Fruit fly (Drosophila melanogaster): Measurements from ENCODE around the gene CG1737.
A peak's percentile ranks its signal among the peaks of the same experiment; 100 is the strongest.

CG1737 gene

dm6 chrX:11351351-11351750 lies 943 bp downstream of the CG1737 start (continued):
- peak; percentile 92 for TF ChIP-seq pum (GFP tag; optimal IDR thresholded peaks at IDR 0.05)
- peak; percentile 94 for TF ChIP-seq CG7839 (tag; optimal IDR thresholded peaks at IDR 0.05)
- TF ChIP-seq CG3163 (GFP tag; optimal IDR thresholded peaks at IDR 0.05): peak; percentile 74
- no peak for TF ChIP-seq CG17568 (GFP tag; optimal IDR thresholded peaks at IDR 0.05)
- peak; percentile 88 for TF ChIP-seq Taf1 (GFP tag; IDR thresholded peaks at IDR 0.05)
- peak; percentile 97 for TF ChIP-seq Gug (GFP tag; IDR thresholded peaks at IDR 0.05)
- TF ChIP-seq CG17186 (GFP tag; optimal IDR thresholded peaks at IDR 0.05): peak; percentile 65
- peak; percentile 76 for TF ChIP-seq CG12236 (GFP tag; optimal IDR thresholded peaks at IDR 0.05)
- peak; percentile 94 for TF ChIP-seq CG11247 (GFP tag; IDR thresholded peaks at IDR 0.05)
- TF ChIP-seq E2f1 (GFP tag; IDR thresholded peaks at IDR 0.05): peak; percentile 96
- no peak for TF ChIP-seq sc (optimal IDR thresholded peaks at IDR 0.05)
- peak; percentile 74 for TF ChIP-seq sc (GFP tag; optimal IDR thresholded peaks at IDR 0.05)
- no peak for TF ChIP-seq CG7745 (tag; optimal IDR thresholded peaks at IDR 0.05)
- TF ChIP-seq grau (tag; optimal IDR thresholded peaks at IDR 0.05): peak; percentile 99
- TF ChIP-seq CG4617 (GFP tag; optimal IDR thresholded peaks at IDR 0.05; ENCODE audit: borderline replicate concordance): peak; percentile 88
- peak; percentile 89 for TF ChIP-seq Hr3 (GFP tag; optimal IDR thresholded peaks at IDR 0.05)
- peak; percentile 58 for TF ChIP-seq CG4282 (GFP tag; optimal IDR thresholded peaks at IDR 0.05)
- TF ChIP-seq grn (GFP tag; optimal IDR thresholded peaks at IDR 0.05): peak; percentile 34
- TF ChIP-seq ind (GFP tag; optimal IDR thresholded peaks at IDR 0.05): peak; percentile 97
- peak; percentile 92 for TF ChIP-seq gsb (GFP tag; IDR thresholded peaks at IDR 0.05)
- peak in 1 of 2 experiments; percentile 12 for TF ChIP-seq insv (GFP tag; optimal IDR thresholded peaks at IDR 0.05)
- TF ChIP-seq Side (GFP tag; optimal IDR thresholded peaks at IDR 0.05): peak; percentile 93
- TF ChIP-seq Tbp (GFP tag; optimal IDR thresholded peaks at IDR 0.05): no peak
- no peak for TF ChIP-seq sna (GFP tag; IDR thresholded peaks at IDR 0.05; ENCODE audit: partially characterized antibody)
- TF ChIP-seq Hr51 (GFP tag; optimal IDR thresholded peaks at IDR 0.05): peak; percentile 89 to 92
- peak; percentile 96 for TF ChIP-seq Mrtf (GFP tag; IDR thresholded peaks at IDR 0.05)
- TF ChIP-seq CG5953 (GFP tag; IDR thresholded peaks at IDR 0.05): peak; percentile 95
- peak; percentile 80 for TF ChIP-seq CG10147 (GFP tag; optimal IDR thresholded peaks at IDR 0.05)
- TF ChIP-seq CG6791 (GFP tag; IDR thresholded peaks at IDR 0.05; ENCODE audit: partially characterized antibody): no peak
- peak; percentile 82 for TF ChIP-seq toy (GFP tag; IDR thresholded peaks at IDR 0.05)
- peak; percentile 82 for TF ChIP-seq CG6854 (GFP tag; optimal IDR thresholded peaks at IDR 0.05)
- peak; percentile 71 for TF ChIP-seq cg (GFP tag; optimal IDR thresholded peaks at IDR 0.05)
- TF ChIP-seq Aef1 (GFP tag; IDR thresholded peaks at IDR 0.05): peak; percentile 95
- peak; percentile 91 for TF ChIP-seq bowl (GFP tag; IDR thresholded peaks at IDR 0.05)
- peak; percentile 97 for TF ChIP-seq CG1603 (tag; optimal IDR thresholded peaks at IDR 0.05)
- peak; percentile 95 for TF ChIP-seq CG15269 (tag; optimal IDR thresholded peaks at IDR 0.05)
- peak; percentile 85 for TF ChIP-seq slp2 (GFP tag; optimal IDR thresholded peaks at IDR 0.05)
- TF ChIP-seq CG30431 (GFP tag; optimal IDR thresholded peaks at IDR 0.05): peak; percentile 93
- TF ChIP-seq CG17802 (tag; optimal IDR thresholded peaks at IDR 0.05): peak; percentile 76
- TF ChIP-seq Oli (tag; optimal IDR thresholded peaks at IDR 0.05): peak; percentile 92
- peak; percentile 92 for TF ChIP-seq onecut (GFP tag; IDR thresholded peaks at IDR 0.05)
- TF ChIP-seq Max (GFP tag; optimal IDR thresholded peaks at IDR 0.05): peak; percentile 85
- peak; percentile 91 for TF ChIP-seq Abd-B (GFP tag; optimal IDR thresholded peaks at IDR 0.05)
- TF ChIP-seq Ssrp (tag; optimal IDR thresholded peaks at IDR 0.05): peak; percentile 89
- peak; percentile 92 for TF ChIP-seq HLH54F (GFP tag; optimal IDR thresholded peaks at IDR 0.05)
- peak; percentile 93 for TF ChIP-seq nmo (GFP tag; optimal IDR thresholded peaks at IDR 0.05)
- TF ChIP-seq gcm2 (GFP tag; optimal IDR thresholded peaks at IDR 0.05): peak; percentile 60
- TF ChIP-seq CG5245 (GFP tag; optimal IDR thresholded peaks at IDR 0.05): peak; percentile 91
- peak; percentile 96 for TF ChIP-seq seq (GFP tag; IDR thresholded peaks at IDR 0.05)
- peak; percentile 85 for TF ChIP-seq CG18476 (GFP tag; optimal IDR thresholded peaks at IDR 0.05)
- peak; percentile 88 for TF ChIP-seq Mes4 (GFP tag; optimal IDR thresholded peaks at IDR 0.05)
